Fruit fly (Drosophila melanogaster): ENCODE results near the gene tilB.
A peak's percentile ranks its signal among the peaks of the same experiment; 100 is the strongest.

Gene tilB

DNA sequence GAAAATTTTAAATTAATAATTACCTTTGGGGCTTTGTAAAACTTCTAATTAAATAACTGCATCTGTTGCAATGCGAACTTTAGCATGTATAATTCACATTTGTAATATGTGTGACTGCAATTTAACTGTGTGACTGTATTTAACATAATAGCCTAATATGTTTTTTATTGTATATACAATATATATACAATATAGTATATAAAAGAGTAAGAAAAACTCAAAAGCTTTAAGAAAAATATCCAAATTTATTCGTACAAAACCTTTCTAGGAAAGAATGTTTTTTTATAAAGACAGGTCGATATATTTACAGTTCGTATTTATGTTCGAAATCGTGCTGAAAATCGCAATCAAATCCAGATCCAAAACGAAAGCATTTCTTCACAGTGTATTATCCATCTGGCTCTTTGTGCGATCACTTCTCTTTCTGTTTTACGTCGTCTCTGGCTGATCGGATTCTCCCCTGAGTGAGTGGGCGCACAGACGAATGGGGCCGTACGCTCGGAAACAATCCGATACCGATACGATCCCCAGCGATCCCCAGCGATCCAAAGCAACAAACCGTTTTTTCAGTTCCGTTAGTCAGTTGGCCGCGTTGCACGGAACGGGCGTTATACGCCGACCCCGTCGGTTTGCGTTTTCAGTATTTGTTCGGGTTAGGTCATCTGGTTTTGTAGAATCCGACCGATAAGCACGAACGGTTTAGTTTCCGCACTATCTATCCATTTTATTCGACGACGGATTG is 41.7 kb downstream of the tilB start (continued):
- TF ChIP-seq dati (GFP tag; IDR thresholded peaks at IDR 0.05) (no peak), Hr78 (GFP tag; optimal IDR thresholded peaks at IDR 0.05) (peak in 1 of 2 experiments; percentile 30), CG6175 (GFP tag; IDR thresholded peaks at IDR 0.05) (0 out of 3 replicates have a peak, but pooled peaks have one; percentile 20), CG15696 (tag; optimal IDR thresholded peaks at IDR 0.05) (no peak), Hmr (GFP tag; optimal IDR thresholded peaks at IDR 0.05) (peak; percentile 63), CG1233 (GFP tag; optimal IDR thresholded peaks at IDR 0.05) (peak; percentile 48), CG6813 (GFP tag; optimal IDR thresholded peaks at IDR 0.05) (peak; percentile 39), row (GFP tag; IDR thresholded peaks at IDR 0.05) (peak; percentile 73), Dbx (GFP tag; IDR thresholded peaks at IDR 0.05) (peak; percentile 31; the same call in 1 of the 3 replicates), CG15011 (GFP tag; optimal IDR thresholded peaks at IDR 0.05) (peak; percentile 21), otp (GFP tag; IDR thresholded peaks at IDR 0.05) (peak; percentile 38; the same call in 1 of the 3 replicates), emc (GFP tag; optimal IDR thresholded peaks at IDR 0.05) (no peak), PHDP (tag; optimal IDR thresholded peaks at IDR 0.05) (peak; percentile 40), Bdp1 (GFP tag; optimal IDR thresholded peaks at IDR 0.05) (no peak), CG9876 (GFP tag; optimal IDR thresholded peaks at IDR 0.05) (peak; percentile 14), so (GFP tag; IDR thresholded peaks at IDR 0.05) (peak; percentile 15; the same call in 1 of the 3 replicates), CG1602 (GFP tag; optimal IDR thresholded peaks at IDR 0.05) (peak; percentile 34), phol (tag; optimal IDR thresholded peaks at IDR 0.05) (peak; percentile 75), CG17829 (tag; optimal IDR thresholded peaks at IDR 0.05) (peak; percentile 2), Hr3 (GFP tag; optimal IDR thresholded peaks at IDR 0.05) (peak; percentile 70), CG3163 (GFP tag; optimal IDR thresholded peaks at IDR 0.05) (peak; percentile 38), Hey (tag; optimal IDR thresholded peaks at IDR 0.05) (no peak), trem (tag; optimal IDR thresholded peaks at IDR 0.05) (no peak), Xbp1 (GFP tag; optimal IDR thresholded peaks at IDR 0.05) (peak; percentile 55), tin (GFP tag; optimal IDR thresholded peaks at IDR 0.05) (peak; percentile 48), CG16815 (GFP tag; optimal IDR thresholded peaks at IDR 0.05) (peak; percentile 41), Deaf1 (tag; optimal IDR thresholded peaks at IDR 0.05) (peak; percentile 95), bab2 (GFP tag; optimal IDR thresholded peaks at IDR 0.05) (peak; percentile 15), CG13424 (tag; optimal IDR thresholded peaks at IDR 0.05) (peak; percentile 64), CG8359 (GFP tag; optimal IDR thresholded peaks at IDR 0.05; ENCODE audit: borderline replicate concordance) (peak; percentile 51), grn (GFP tag; optimal IDR thresholded peaks at IDR 0.05) (peak; percentile 18), Doc3 (GFP tag; IDR thresholded peaks at IDR 0.05; ENCODE audit: partially characterized antibody) (no peak), CG2199 (GFP tag; IDR thresholded peaks at IDR 0.05) (peak; percentile 96), fd3F (GFP tag; optimal IDR thresholded peaks at IDR 0.05) (peak; percentile 37), CG11247 (GFP tag; IDR thresholded peaks at IDR 0.05) (0 out of 2 replicates have a peak, but pooled peaks have one; percentile 8), CG32772 (GFP tag; IDR thresholded peaks at IDR 0.05) (no peak), H15 (GFP tag; IDR thresholded peaks at IDR 0.05) (no peak), CG30020 (tag; optimal IDR thresholded peaks at IDR 0.05) (peak; percentile 18), CG8089 (GFP tag; optimal IDR thresholded peaks at IDR 0.05) (no peak), CG4617 (GFP tag; optimal IDR thresholded peaks at IDR 0.05; ENCODE audit: borderline replicate concordance) (no peak), Dll (GFP tag; IDR thresholded peaks at IDR 0.05; ENCODE audit: partially characterized antibody) (no peak), CG17361 (GFP tag; IDR thresholded peaks at IDR 0.05) (peak; percentile 79), CG12155 (GFP tag; optimal IDR thresholded peaks at IDR 0.05) (peak; percentile 41), Neu2 (GFP tag; optimal IDR thresholded peaks at IDR 0.05; ENCODE audit: borderline replicate concordance) (no peak), Abd-B (GFP tag; optimal IDR thresholded peaks at IDR 0.05) (peak; percentile 51), CG4820 (GFP tag; optimal IDR thresholded peaks at IDR 0.05) (peak; percentile 39), jing (GFP tag; optimal IDR thresholded peaks at IDR 0.05) (peak; percentile 22), Antp (GFP tag; optimal IDR thresholded peaks at IDR 0.05) (peak; percentile 22), pfk (GFP tag; optimal IDR thresholded peaks at IDR 0.05) (no peak)
